Fruit fly (Drosophila melanogaster): ENCODE data around the gene 140up.

Gene 140up

DNA sequence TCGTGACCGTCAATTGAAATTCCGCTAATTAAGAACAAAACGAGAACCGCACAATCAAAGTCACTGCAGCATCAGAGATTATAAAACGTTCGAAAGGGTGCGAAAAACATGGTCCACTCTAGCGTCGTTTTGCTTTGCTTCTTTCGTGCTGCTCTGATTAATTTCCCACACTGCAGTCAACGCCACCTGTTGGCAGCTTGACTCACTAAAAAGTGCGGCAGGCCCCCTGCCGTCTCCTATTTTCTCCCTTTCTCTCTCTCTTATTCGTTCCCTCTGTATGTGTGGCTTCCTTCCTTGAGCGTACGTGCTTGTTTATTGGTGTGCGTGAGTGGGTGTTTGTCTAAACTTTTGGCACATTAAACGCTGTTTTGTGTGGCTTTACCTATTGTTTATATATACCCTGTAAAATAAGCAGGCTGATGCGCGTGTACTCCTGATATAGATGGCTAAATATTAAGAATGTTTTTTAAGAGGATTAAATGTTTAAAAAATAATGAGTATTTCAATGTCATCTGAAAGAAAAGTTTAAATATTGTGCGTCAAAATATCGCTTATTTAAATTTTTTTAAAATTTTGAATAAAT lies 26.7 kb downstream of the 140up start (continued):
- no peak for TF ChIP-seq Vsx1 (GFP tag; optimal IDR thresholded peaks at IDR 0.05)
- no peak for TF ChIP-seq CG6254 (GFP tag; optimal IDR thresholded peaks at IDR 0.05)
- no peak for TF ChIP-seq ssp (GFP tag; IDR thresholded peaks at IDR 0.05)
- no peak for TF ChIP-seq twi (tag; optimal IDR thresholded peaks at IDR 0.05)
- TF ChIP-seq Doc3 (GFP tag; IDR thresholded peaks at IDR 0.05; ENCODE audit: partially characterized antibody) = no peak
- no peak for TF ChIP-seq GATAe (GFP tag; conservative IDR thresholded peaks at IDR 0.05)
- TF ChIP-seq Dad (GFP tag; optimal IDR thresholded peaks at IDR 0.05) = no peak
- peak; percentile 69 for TF ChIP-seq D19B (GFP tag; optimal IDR thresholded peaks at IDR 0.05)
- TF ChIP-seq HHEX (GFP tag; optimal IDR thresholded peaks at IDR 0.05) = peak; percentile 10
- no peak for TF ChIP-seq CG7963 (GFP tag; IDR thresholded peaks at IDR 0.05; ENCODE audit: partially characterized antibody)
- TF ChIP-seq lmd (GFP tag; IDR thresholded peaks at IDR 0.05) = peak; percentile 31; the same call in 1 of the 2 replicates
- no peak for TF ChIP-seq H15 (GFP tag; IDR thresholded peaks at IDR 0.05)
- TF ChIP-seq da (GFP tag; optimal IDR thresholded peaks at IDR 0.05) = no peak
- TF ChIP-seq Hsf (GFP tag; optimal IDR thresholded peaks at IDR 0.05) = no peak
- TF ChIP-seq slp2 (GFP tag; optimal IDR thresholded peaks at IDR 0.05) = peak; percentile 9
- TF ChIP-seq tio (GFP tag; optimal IDR thresholded peaks at IDR 0.05) = no peak
- TF ChIP-seq zf30C (GFP tag; optimal IDR thresholded peaks at IDR 0.05) = no peak
- TF ChIP-seq Dfd (GFP tag; optimal IDR thresholded peaks at IDR 0.05) = no peak
- TF ChIP-seq CG3407 (GFP tag; optimal IDR thresholded peaks at IDR 0.05) = no peak
- TF ChIP-seq CG16779 (GFP tag; IDR thresholded peaks at IDR 0.05) = no peak
- TF ChIP-seq Opbp (GFP tag; IDR thresholded peaks at IDR 0.05; ENCODE audit: partially characterized antibody) = no peak
- no peak for TF ChIP-seq Tbp (GFP tag; optimal IDR thresholded peaks at IDR 0.05)
- TF ChIP-seq Dip3 (GFP tag; optimal IDR thresholded peaks at IDR 0.05) = no peak
- TF ChIP-seq lbe (GFP tag; optimal IDR thresholded peaks at IDR 0.05) = no peak
- no peak for TF ChIP-seq sd (tag; optimal IDR thresholded peaks at IDR 0.05)
- peak; percentile 54 for TF ChIP-seq CG32532 (GFP tag; IDR thresholded peaks at IDR 0.05)
- TF ChIP-seq gsb (GFP tag; IDR thresholded peaks at IDR 0.05) = 0 out of 2 replicates have a peak, but pooled peaks have one; percentile 19
- TF ChIP-seq ftz-f1 (GFP tag; optimal IDR thresholded peaks at IDR 0.05) = peak; percentile 68
- TF ChIP-seq CG8089 (GFP tag; optimal IDR thresholded peaks at IDR 0.05) = no peak
- no peak for TF ChIP-seq pho (GFP tag; optimal IDR thresholded peaks at IDR 0.05)
- TF ChIP-seq zfh2 (GFP tag; optimal IDR thresholded peaks at IDR 0.05) = no peak
- peak; percentile 8 for TF ChIP-seq PHDP (tag; optimal IDR thresholded peaks at IDR 0.05)
- TF ChIP-seq lov (optimal IDR thresholded peaks at IDR 0.05) = no peak
- TF ChIP-seq lov (GFP tag; IDR thresholded peaks at IDR 0.05) = no peak
- no peak for TF ChIP-seq CG17186 (GFP tag; optimal IDR thresholded peaks at IDR 0.05)
- TF ChIP-seq tna (GFP tag; IDR thresholded peaks at IDR 0.05; ENCODE audit: partially characterized antibody) = no peak
- TF ChIP-seq CG10462 (GFP tag; optimal IDR thresholded peaks at IDR 0.05) = no peak
- TF ChIP-seq Drgx (GFP tag; IDR thresholded peaks at IDR 0.05) = peak; percentile 32; the same call in 1 of the 2 replicates
- no peak for TF ChIP-seq CG14050 (GFP tag; IDR thresholded peaks at IDR 0.05)
- TF ChIP-seq HLH54F (GFP tag; optimal IDR thresholded peaks at IDR 0.05) = no peak
- no peak for TF ChIP-seq CG4854 (GFP tag; optimal IDR thresholded peaks at IDR 0.05)
- no peak for TF ChIP-seq CHES-1-like (GFP tag; optimal IDR thresholded peaks at IDR 0.05)
- no peak for TF ChIP-seq ttk (GFP tag; IDR thresholded peaks at IDR 0.05)
- TF ChIP-seq CG9797 (GFP tag; optimal IDR thresholded peaks at IDR 0.05) = no peak
- no peak for TF ChIP-seq p53 (GFP tag; optimal IDR thresholded peaks at IDR 0.05)
- TF ChIP-seq nmo (GFP tag; optimal IDR thresholded peaks at IDR 0.05) = no peak
- TF ChIP-seq nerfin-2 (GFP tag; IDR thresholded peaks at IDR 0.05; ENCODE audit: partially characterized antibody) = no peak
- no peak for TF ChIP-seq sr (GFP tag; IDR thresholded peaks at IDR 0.05)
- TF ChIP-seq Sry-δ (GFP tag; optimal IDR thresholded peaks at IDR 0.05) = no peak
- TF ChIP-seq Ets65A (GFP tag) = peak; percentile 8
- TF ChIP-seq unc-4 (GFP tag; IDR thresholded peaks at IDR 0.05; ENCODE audit: partially characterized antibody) = no peak
- TF ChIP-seq gem (tag; optimal IDR thresholded peaks at IDR 0.05) = peak; percentile 52

Data from whole organism, embryonic.